Worm (Caenorhabditis elegans) whole organism, young adult: Measurements from ENCODE around the gene pigk-1.

ENCODE experiments used
- B0261.1 ChIP-seq: sonication (generic microtip); optimal IDR thresholded peaks from 2 replicates; lab custom pipeline; 2016; ENCODE audit warnings: mild to moderate bottlenecking, missing genetic modification characterization, moderate library complexity, missing compliant biosample characterization
- B0336.3 ChIP-seq: fragments of 200-800 bp; sonication (Bioruptor generic); IDR thresholded peaks from 2 replicates; pipeline ENCODE4 v1.3.6; 2022; ENCODE audit warnings: missing genetic modification characterization, missing compliant biosample characterization
- F10E7.11 ChIP-seq: sonication (generic microtip); optimal IDR thresholded peaks from 2 replicates; lab custom pipeline; 2017; ENCODE audit warnings: mild to moderate bottlenecking, missing genetic modification characterization, moderate library complexity, missing compliant biosample characterization
- F37B4.10 ChIP-seq: fragments of 200-800 bp; sonication (Bioruptor generic); IDR thresholded peaks from 2 replicates; pipeline ENCODE4 v1.3.6; 2022; ENCODE audit warnings: missing genetic modification characterization, missing compliant biosample characterization
- Y79H2A.3 ChIP-seq: fragments of 200-800 bp; sonication (Bioruptor generic); conservative IDR thresholded peaks from 2 replicates; pipeline ENCODE4 v1.3.6; 2022; ENCODE audit warnings: missing genetic modification reagents, missing genetic modification characterization, missing compliant biosample characterization
- Y95B8A.8 ChIP-seq: fragments of 200-800 bp; sonication (Bioruptor generic); IDR thresholded peaks from 2 replicates; pipeline ENCODE4 v1.3.6; 2022; ENCODE audit warnings: missing genetic modification reagents, missing genetic modification characterization, missing compliant biosample characterization
- aptf-3 ChIP-seq: fragments of 200-800 bp; sonication (Bioruptor generic); IDR thresholded peaks from 2 replicates; pipeline ENCODE4 v1.3.6; 2022; ENCODE audit warnings: missing genetic modification characterization, missing compliant biosample characterization
- attf-5 ChIP-seq: fragments of 200-800 bp; sonication (Bioruptor generic); optimal IDR thresholded peaks from 2 replicates; lab custom pipeline; 2018; ENCODE audit warnings: mild to moderate bottlenecking, missing genetic modification characterization, missing compliant biosample characterization
- bed-1 ChIP-seq: fragments of 200-800 bp; sonication (Bioruptor generic); IDR thresholded peaks from 2 replicates; pipeline ENCODE4 v1.3.6; 2022; ENCODE audit warnings: missing genetic modification reagents, missing genetic modification characterization, missing compliant biosample characterization
- chd-7 ChIP-seq: sonication (generic microtip); optimal IDR thresholded peaks from 2 replicates; lab custom pipeline; 2016; ENCODE audit warnings: mild to moderate bottlenecking, missing genetic modification characterization, moderate library complexity, missing compliant biosample characterization
- die-1 ChIP-seq: sonication (generic microtip); optimal IDR thresholded peaks from 2 replicates; lab custom pipeline; 2016; ENCODE audit warnings: missing genotype, mild to moderate bottlenecking, missing genetic modification characterization, missing compliant biosample characterization
- egl-18 ChIP-seq: fragments of 200-800 bp; sonication (Bioruptor generic); IDR thresholded peaks from 2 replicates; pipeline ENCODE4 v1.3.6; 2022; ENCODE audit warnings: missing genetic modification reagents, missing genetic modification characterization, missing compliant biosample characterization
- ekl-4 ChIP-seq: fragments of 200-800 bp; sonication (Bioruptor generic); IDR thresholded peaks from 2 replicates; pipeline ENCODE4 v1.3.6; 2022; ENCODE audit warnings: missing genetic modification reagents, missing genetic modification characterization, missing compliant biosample characterization
- him-1 ChIP-seq: sonication (generic microtip); optimal IDR thresholded peaks from 2 replicates; lab custom pipeline; 2016; ENCODE audit warnings: missing genotype, missing genetic modification reagents, missing genetic modification characterization, missing compliant biosample characterization
- hmg-20 ChIP-seq: fragments of 200-800 bp; sonication (Bioruptor generic); IDR thresholded peaks from 2 replicates; pipeline ENCODE4 v1.3.6; 2022; ENCODE audit warnings: missing genetic modification reagents, missing genetic modification characterization, missing compliant biosample characterization
- hsf-1 ChIP-seq: fragments of 200-800 bp; sonication (Bioruptor generic); IDR thresholded peaks from 2 replicates; pipeline ENCODE4 v1.3.6; 2022; ENCODE audit warnings: missing genetic modification reagents, missing genetic modification characterization, missing compliant biosample characterization
- lin-26 ChIP-seq: fragments of 200-800 bp; sonication (Bioruptor generic); IDR thresholded peaks from 2 replicates; pipeline ENCODE4 v1.3.6; 2022; ENCODE audit warnings: missing genetic modification reagents, missing genetic modification characterization, missing compliant biosample characterization
- lir-1 ChIP-seq: fragments of 200-800 bp; sonication (Bioruptor generic); conservative IDR thresholded peaks from 2 replicates; pipeline ENCODE4 v1.3.6; 2022; ENCODE audit warnings: missing genetic modification reagents, missing genetic modification characterization, missing compliant biosample characterization
- lsl-1 ChIP-seq: fragments of 200-800 bp; sonication (Bioruptor generic); optimal IDR thresholded peaks from 2 replicates; lab custom pipeline; 2018; ENCODE audit warnings: mild to moderate bottlenecking, missing genetic modification characterization, moderate library complexity, missing compliant biosample characterization
- madf-10 ChIP-seq: sonication (generic microtip); optimal IDR thresholded peaks from 2 replicates; lab custom pipeline; 2016; ENCODE audit warnings: mild to moderate bottlenecking, missing genetic modification characterization, missing compliant biosample characterization
- madf-3 ChIP-seq: fragments of 200-800 bp; sonication (Bioruptor generic); IDR thresholded peaks from 2 replicates; pipeline ENCODE4 v1.3.6; 2022; ENCODE audit warnings: missing genetic modification reagents, missing genetic modification characterization, missing compliant biosample characterization
- nfya-1 ChIP-seq: sonication (generic microtip); optimal IDR thresholded peaks from 2 replicates; lab custom pipeline; 2017; ENCODE audit warnings: antibody characterized with exemption, missing compliant biosample characterization, missing genetic modification characterization, borderline replicate concordance; ENCODE audit not compliant: insufficient read depth
- nfya-2 ChIP-seq: fragments of 200-800 bp; sonication (Bioruptor generic); IDR thresholded peaks from 2 replicates; pipeline ENCODE4 v1.3.6; 2022; ENCODE audit warnings: missing genetic modification reagents, missing genetic modification characterization, missing compliant biosample characterization
- pbrm-1 ChIP-seq: fragments of 200-800 bp; sonication (Bioruptor generic); IDR thresholded peaks from 2 replicates; pipeline ENCODE4 v1.3.6; 2022; ENCODE audit warnings: missing genetic modification reagents, missing genetic modification characterization, missing compliant biosample characterization
- snpc-1.1 ChIP-seq: sonication (generic microtip); optimal IDR thresholded peaks from 2 replicates; lab custom pipeline; 2017; ENCODE audit warnings: missing genetic modification characterization, mild to moderate bottlenecking, missing compliant biosample characterization, antibody characterized with exemption, moderate library complexity, missing genotype, missing genetic modification reagents; ENCODE audit not compliant: insufficient read depth
- snpc-1.3 ChIP-seq: sonication (generic microtip); optimal IDR thresholded peaks from 2 replicates; lab custom pipeline; 2017; ENCODE audit warnings: missing genetic modification characterization, mild to moderate bottlenecking, missing compliant biosample characterization, antibody characterized with exemption, moderate library complexity, missing genotype, missing genetic modification reagents; ENCODE audit not compliant: insufficient read depth
- snpc-3.4 ChIP-seq: sonication (generic microtip); optimal IDR thresholded peaks from 2 replicates; lab custom pipeline; 2017; ENCODE audit warnings: missing genetic modification characterization, mild to moderate bottlenecking, missing compliant biosample characterization, antibody characterized with exemption, moderate library complexity, missing genotype, missing genetic modification reagents
- snpc-4 ChIP-seq, 5 experiments: fragments of 150-350 bp in 1 of 5; sonication (generic microtip) in 4 of 5; optimal IDR thresholded peaks; 2 replicates each; lab custom pipeline; 2014 to 2018; ENCODE audit warnings: missing genetic modification characterization in 5 of 5, missing biosample characterization in 3 of 5, antibody characterized with exemption in 2 of 5, mild to moderate bottlenecking in 2 of 5, missing compliant biosample characterization in 2 of 5, missing genotype in 2 of 5, moderate library complexity in 2 of 5, missing genetic modification reagents in 1 of 5
- unc-62 ChIP-seq: fragments of 150-350 bp; optimal IDR thresholded peaks from 2 replicates; lab custom pipeline; 2014; ENCODE audit warnings: missing biosample characterization, missing genetic modification reagents, missing genetic modification characterization
- xnd-1 ChIP-seq: sonication (generic microtip); optimal IDR thresholded peaks from 2 replicates; lab custom pipeline; 2016; ENCODE audit warnings: missing genotype, missing genetic modification reagents, missing genetic modification characterization, missing compliant biosample characterization
- zim-3 ChIP-seq: sonication (generic microtip); optimal IDR thresholded peaks from 2 replicates; lab custom pipeline; 2017; ENCODE audit warnings: mild to moderate bottlenecking, missing genetic modification characterization, moderate library complexity, missing compliant biosample characterization
- ztf-22 ChIP-seq: fragments of 200-800 bp; sonication (Bioruptor generic); optimal IDR thresholded peaks from 2 replicates; lab custom pipeline; 2018; ENCODE audit warnings: mild to moderate bottlenecking, missing genetic modification characterization, moderate library complexity, missing compliant biosample characterization
- ztf-25 ChIP-seq: fragments of 200-800 bp; sonication (Bioruptor generic); IDR thresholded peaks from 2 replicates; pipeline ENCODE4 v1.3.6; 2022; ENCODE audit warnings: missing genetic modification reagents, missing genetic modification characterization, missing compliant biosample characterization
- ztf-3 ChIP-seq: fragments of 200-800 bp; sonication (Bioruptor generic); optimal IDR thresholded peaks from 2 replicates; lab custom pipeline; 2018; ENCODE audit warnings: mild to moderate bottlenecking, missing genetic modification characterization, missing compliant biosample characterization

The pigk-1 gene

DNA sequence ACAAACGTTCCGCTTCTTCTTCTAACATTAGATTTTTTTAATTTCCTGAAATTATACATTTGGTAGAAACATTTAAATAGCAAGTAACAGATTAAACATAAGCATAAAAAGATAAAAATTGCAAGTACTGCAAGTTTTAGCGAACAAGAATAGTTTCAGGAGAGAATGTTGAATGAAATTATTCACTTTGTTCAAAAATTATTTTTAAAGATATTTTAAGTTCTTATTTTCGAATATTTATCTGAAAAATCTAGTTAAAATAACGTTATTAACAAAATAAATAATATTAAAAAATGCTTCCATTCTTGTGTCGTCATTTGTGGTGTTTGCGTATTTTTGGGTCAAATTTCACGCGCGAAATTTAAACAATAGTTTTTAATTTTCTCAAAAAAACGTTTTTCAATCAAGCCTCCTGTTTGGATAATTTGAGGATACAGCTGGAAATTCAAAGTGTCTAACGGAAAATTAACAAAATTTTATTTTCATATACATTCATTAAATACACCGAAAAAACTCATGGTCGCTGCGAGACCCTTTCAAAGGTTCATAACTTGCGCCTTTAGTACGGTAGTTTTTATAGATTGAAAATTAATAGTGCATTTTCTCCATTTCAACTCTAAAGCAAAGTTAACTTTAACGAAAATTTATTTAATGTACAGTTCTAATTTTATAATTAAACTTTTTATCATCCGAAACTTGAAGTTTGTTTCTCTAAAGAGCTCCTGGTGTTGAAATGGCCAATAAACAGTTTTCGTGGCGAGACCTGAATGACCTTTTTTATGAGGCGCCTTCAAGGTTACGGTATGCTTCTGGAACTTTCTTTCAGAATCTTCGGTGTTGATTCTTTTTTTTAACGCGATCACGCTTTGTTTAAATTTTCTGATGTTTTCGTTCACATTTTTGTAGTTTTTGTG is 32.8 kb upstream of the pigk-1 start, which contains the start of gene skih-2 (continued):
- no peak for TF ChIP-seq chd-7 (tag; lab: Kevin White, UChicago)
- no peak for TF ChIP-seq B0261.1 (tag; lab: Kevin White, UChicago)
- TF ChIP-seq attf-5 (GFP tag; lab: Kevin White, UChicago) = no peak
- no peak for TF ChIP-seq nfya-2 (GFP tag; lab: Robert Waterston, UW)
- no peak for TF ChIP-seq unc-62 (GFP tag; lab: Kevin White, UChicago)
- TF ChIP-seq him-1 (tag; lab: Kevin White, UChicago) = peak; percentile 2
- TF ChIP-seq pbrm-1 (GFP tag; lab: Robert Waterston, UW) = no peak
- no peak for TF ChIP-seq Y95B8A.8
- no peak for TF ChIP-seq bed-1 (GFP tag; lab: Robert Waterston, UW)
- no peak for TF ChIP-seq egl-18 (GFP tag; lab: Robert Waterston, UW)
- TF ChIP-seq hsf-1 (GFP tag; lab: Robert Waterston, UW) = peak; percentile 98
- TF ChIP-seq snpc-1.3 = no peak
- TF ChIP-seq lir-1 = no peak
- TF ChIP-seq lsl-1 (GFP tag; lab: Kevin White, UChicago) = peak; percentile 93
- 0 out of 2 replicates have a peak, but pooled peaks have one; percentile 15 for TF ChIP-seq ekl-4
- TF ChIP-seq snpc-1.1 (tag; lab: Kevin White, UChicago) = no peak
- no peak for TF ChIP-seq F37B4.10 (GFP tag; lab: Robert Waterston, UW)
- no peak for TF ChIP-seq ztf-3 (GFP tag; lab: Kevin White, UChicago)
- TF ChIP-seq madf-10 (tag; lab: Kevin White, UChicago) = no peak
- no peak for TF ChIP-seq Y79H2A.3 (GFP tag; lab: Robert Waterston, UW)
- no peak for TF ChIP-seq zim-3
- no peak for TF ChIP-seq die-1 (tag; lab: Kevin White, UChicago)
- TF ChIP-seq F10E7.11 (tag; lab: Kevin White, UChicago) = no peak
- no peak for TF ChIP-seq nfya-1
- TF ChIP-seq ztf-25 (GFP tag; lab: Robert Waterston, UW) = no peak
- no peak for TF ChIP-seq snpc-4 (GFP tag; optimal IDR thresholded peaks at IDR 0.05; lab: Kevin White, UChicago)
- TF ChIP-seq snpc-4 (tag; optimal IDR thresholded peaks at IDR 0.05; lab: Kevin White, UChicago) = peak in 2 of 4 experiments; percentile 16 to 20
- no peak for TF ChIP-seq hmg-20 (GFP tag; lab: Robert Waterston, UW)
- TF ChIP-seq aptf-3 (GFP tag; lab: Robert Waterston, UW) = no peak
- TF ChIP-seq snpc-3.4 = peak; percentile 14
- no peak for TF ChIP-seq lin-26 (GFP tag; lab: Robert Waterston, UW)
- TF ChIP-seq ztf-22 (GFP tag; lab: Kevin White, UChicago) = no peak
- TF ChIP-seq, all 124 proteins: peak for 20

DNA sequence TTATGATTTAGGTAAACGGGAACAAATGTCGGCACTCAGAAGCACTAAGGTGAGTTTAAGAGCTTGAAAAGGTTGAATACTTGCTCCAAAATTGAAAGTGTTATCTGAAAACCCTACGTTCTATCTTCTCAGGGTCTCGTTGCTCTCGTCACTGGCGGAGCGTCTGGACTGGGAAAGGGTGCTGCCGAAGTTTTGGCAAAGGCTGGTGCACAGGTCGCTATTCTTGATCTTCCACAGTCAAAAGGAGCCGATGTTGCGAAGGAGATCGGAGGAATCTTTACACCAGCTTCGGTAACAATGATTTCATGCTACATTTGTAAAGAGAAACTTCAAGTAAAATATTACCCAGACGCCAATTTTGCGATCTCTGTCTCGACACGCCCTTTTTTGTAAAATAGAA is 21.4 kb upstream of the pigk-1 start, which contains the start of gene ard-1:
Gene ard-1 (plus strand): TSS at position 12 of the 400 bp plus-strand sequence.
- 0 out of 2 replicates have a peak, but pooled peaks have one; percentile 15 for TF ChIP-seq hsf-1 (GFP tag; lab: Robert Waterston, UW)
- TF ChIP-seq xnd-1 (tag; lab: Kevin White, UChicago) = peak; percentile 10
- TF ChIP-seq madf-3 (GFP tag; lab: Robert Waterston, UW) = 0 out of 2 replicates have a peak, but pooled peaks have one; percentile 32
- no peak for TF ChIP-seq snpc-1.1 (tag; lab: Kevin White, UChicago)
- 0 out of 2 replicates have a peak, but pooled peaks have one; percentile 39 for TF ChIP-seq B0336.3
- TF ChIP-seq, all 124 proteins: peak for 4
